Worm (Caenorhabditis elegans) whole organism, early embryonic: ENCODE results near the gene mec-4.

Experiments
- B0310.2 ChIP-seq: sonication (generic microtip); optimal IDR thresholded peaks from 2 replicates; lab custom pipeline; 2016; ENCODE audit warnings: mild to moderate bottlenecking, missing genetic modification characterization, missing compliant biosample characterization
- F13C5.2 ChIP-seq: sonication (generic microtip); optimal IDR thresholded peaks from 2 replicates; lab custom pipeline; 2017; ENCODE audit warnings: mild to moderate bottlenecking, missing genetic modification characterization, inconsistent platforms, missing compliant biosample characterization
- aly-1 ChIP-seq: sonication (generic microtip); optimal IDR thresholded peaks from 2 replicates; lab custom pipeline; 2016; ENCODE audit warnings: missing genetic modification characterization, missing compliant biosample characterization
- ama-1 ChIP-seq: fragments of 150-350 bp; optimal IDR thresholded peaks from 2 replicates; lab custom pipeline; 2014
- ceh-13 ChIP-seq: fragments of 200-800 bp; sonication (Bioruptor generic); optimal IDR thresholded peaks from 2 replicates; lab custom pipeline; 2018; ENCODE audit warnings: mild to moderate bottlenecking, missing genetic modification characterization, missing compliant biosample characterization
- ceh-36 ChIP-seq: sonication (generic microtip); optimal IDR thresholded peaks from 2 replicates; lab custom pipeline; 2016; ENCODE audit warnings: missing genetic modification characterization, inconsistent platforms, missing compliant biosample characterization
- ets-7 ChIP-seq: sonication (generic microtip); optimal IDR thresholded peaks from 2 replicates; lab custom pipeline; 2016; ENCODE audit warnings: missing genotype, missing genetic modification characterization, missing compliant biosample characterization
- flt-1 ChIP-seq: fragments of 200-800 bp; sonication (Bioruptor generic); IDR thresholded peaks from 2 replicates; pipeline ENCODE4 v1.3.6; 2022; ENCODE audit warnings: missing genetic modification characterization, missing compliant biosample characterization
- hmbx-1 ChIP-seq: sonication (generic microtip); optimal IDR thresholded peaks from 2 replicates; lab custom pipeline; 2016; ENCODE audit warnings: mild to moderate bottlenecking, missing genetic modification characterization, missing compliant biosample characterization
- hmg-4 ChIP-seq: fragments of 200-800 bp; sonication (Bioruptor generic); optimal IDR thresholded peaks from 2 replicates; lab custom pipeline; 2018; ENCODE audit warnings: mild to moderate bottlenecking, missing genetic modification characterization, missing compliant biosample characterization
- hnd-1 ChIP-seq: sonication (generic microtip); optimal IDR thresholded peaks from 2 replicates; lab custom pipeline; 2016; ENCODE audit warnings: missing genetic modification characterization, missing compliant biosample characterization
- pes-1 ChIP-seq: fragments of 200-800 bp; sonication (Bioruptor generic); IDR thresholded peaks from 2 replicates; pipeline ENCODE4 v1.3.6; 2022; ENCODE audit warnings: missing genetic modification reagents, missing genetic modification characterization, missing compliant biosample characterization
- scrt-1 ChIP-seq: fragments of 200-800 bp; sonication (Bioruptor generic); IDR thresholded peaks from 2 replicates; pipeline ENCODE4 v1.3.6; 2022; ENCODE audit warnings: missing genetic modification characterization, missing compliant biosample characterization
- sea-1 ChIP-seq: fragments of 200-800 bp; sonication (Bioruptor generic); conservative IDR thresholded peaks from 2 replicates; pipeline ENCODE4 v1.3.6; 2022; ENCODE audit warnings: missing genetic modification characterization, missing compliant biosample characterization
- tbx-11 ChIP-seq: fragments of 200-800 bp; sonication (Bioruptor generic); IDR thresholded peaks from 2 replicates; pipeline ENCODE4 v1.3.6; 2022; ENCODE audit warnings: missing genetic modification characterization, missing compliant biosample characterization
- tbx-37 ChIP-seq: fragments of 200-800 bp; sonication (Bioruptor generic); conservative IDR thresholded peaks from 2 replicates; pipeline ENCODE4 v1.3.6; 2022; ENCODE audit warnings: missing genetic modification reagents, missing genetic modification characterization, missing compliant biosample characterization
- tra-4 ChIP-seq: sonication (generic microtip); optimal IDR thresholded peaks from 2 replicates; lab custom pipeline; 2017; ENCODE audit warnings: missing genetic modification characterization, missing compliant biosample characterization

The mec-4 gene

ce11 chrX:16770919-16771318, 36.0 kb downstream of the mec-4 start:
- TF ChIP-seq aly-1 (tag; lab: Kevin White, UChicago) (peak; percentile 22), hmg-4 (peak; percentile 66), tbx-11 (GFP tag; lab: Robert Waterston, UW) (no peak)

ce11 chrX:16770398-16770797, 36.5 kb downstream of the mec-4 start, which contains the start of gene mct-6:
Gene mct-6 (minus strand): TSS chrX:16770498.
- no peak for TF ChIP-seq F13C5.2 (tag; lab: Kevin White, UChicago)
- no peak for TF ChIP-seq ceh-36 (tag; lab: Kevin White, UChicago)
- no peak for TF ChIP-seq tbx-37 (GFP tag; lab: Robert Waterston, UW)
- no peak for TF ChIP-seq tbx-11 (GFP tag; lab: Robert Waterston, UW)
- no peak for TF ChIP-seq ceh-13 (GFP tag; lab: Kevin White, UChicago)
- no peak for TF ChIP-seq hmg-4
- TF ChIP-seq ama-1 (lab: Kevin White, UChicago) = no peak
- no peak for TF ChIP-seq hmbx-1 (tag; lab: Kevin White, UChicago)
- TF ChIP-seq tra-4 (tag; lab: Kevin White, UChicago) = no peak
- TF ChIP-seq ets-7 (tag; lab: Kevin White, UChicago) = no peak

ce11 chrX:16762529-16762928, 44.4 kb downstream of the mec-4 start, which contains the start of gene C10E2.1:
Gene C10E2.1 (plus strand): TSS chrX:16762829.
- TF ChIP-seq aly-1 (tag; lab: Kevin White, UChicago) = no peak
- no peak for TF ChIP-seq pes-1 (GFP tag; lab: Robert Waterston, UW)
- TF ChIP-seq scrt-1 (GFP tag; lab: Robert Waterston, UW) = no peak
- TF ChIP-seq B0310.2 = no peak
- TF ChIP-seq ets-7 (tag; lab: Kevin White, UChicago) = no peak
- no peak for TF ChIP-seq flt-1 (GFP tag; lab: Robert Waterston, UW)
- no peak for TF ChIP-seq ama-1 (lab: Kevin White, UChicago)

- TF ChIP-seq ceh-13 (GFP tag; lab: Kevin White, UChicago) (no peak), hmg-4 (no peak), tbx-11 (GFP tag; lab: Robert Waterston, UW) (no peak), flt-1 (GFP tag; lab: Robert Waterston, UW) (no peak), aly-1 (tag; lab: Kevin White, UChicago) (no peak), hnd-1 (no peak), tbx-37 (GFP tag; lab: Robert Waterston, UW) (no peak), ets-7 (tag; lab: Kevin White, UChicago) (no peak), sea-1 (GFP tag; lab: Robert Waterston, UW) (no peak), ceh-36 (tag; lab: Kevin White, UChicago) (no peak), F13C5.2 (tag; lab: Kevin White, UChicago) (no peak), pes-1 (GFP tag; lab: Robert Waterston, UW) (no peak), hmbx-1 (tag; lab: Kevin White, UChicago) (no peak), ama-1 (lab: Kevin White, UChicago) (no peak), tra-4 (tag; lab: Kevin White, UChicago) (no peak), scrt-1 (GFP tag; lab: Robert Waterston, UW) (no peak), B0310.2 (no peak)
Measured at ce11 chrX:16754474-16754873, 52.4 kb downstream of the mec-4 start, which contains the start of gene C10E2.5. Gene C10E2.5 (minus strand): TSS chrX:16754574.
